Fruit fly (Drosophila melanogaster) S2 (cell line): ENCODE data around the gene Paris.
A peak's percentile ranks its signal among the peaks of the same experiment; 100 is the strongest.

ENCODE experiments used
- CG8478 ChIP-seq: fragments of >200 bp; optimal IDR thresholded peaks from 2 replicates; lab custom pipeline; 2018
- CTCF ChIP-seq, 2 experiments: fragments of >200 bp; optimal IDR thresholded peaks; 2 replicates each; lab custom pipeline; 2018

Gene Paris

dm6 chr2L:4463323-4463722 lies at the start of gene Paris, which contains the start of gene CG15443:
Gene Paris, plus strand, starts transcription at chr2L:4463611.
Gene CG15443, minus strand, starts transcription at chr2L:4463447.
- no peak for TF ChIP-seq CG8478
- TF ChIP-seq CTCF (optimal IDR thresholded peaks at IDR 0.05; lab: Kevin White, UChicago): no peak

DNA sequence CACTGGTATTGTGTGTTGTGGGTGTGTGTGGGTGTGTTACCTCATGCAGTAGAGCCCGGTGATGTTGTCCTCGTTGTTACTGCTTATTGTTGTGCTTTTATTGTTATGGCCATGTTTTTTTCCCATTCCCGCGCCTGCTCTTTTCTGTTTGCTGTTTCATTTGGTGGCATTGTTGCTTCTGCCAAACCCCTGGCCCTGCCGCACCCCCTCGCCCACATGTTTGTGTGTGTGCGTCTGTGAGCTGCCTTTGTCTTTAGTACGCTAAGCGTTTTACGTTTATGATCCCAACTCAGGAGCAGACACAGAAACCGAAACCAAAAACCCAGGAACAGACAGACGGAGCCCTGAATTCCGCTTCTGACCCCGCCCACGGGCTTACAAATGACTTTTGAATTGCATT lies 49.4 kb upstream of the Paris start:
- no peak for TF ChIP-seq CTCF (optimal IDR thresholded peaks at IDR 0.05; lab: Kevin White, UChicago)
- TF ChIP-seq CG8478: no peak

DNA sequence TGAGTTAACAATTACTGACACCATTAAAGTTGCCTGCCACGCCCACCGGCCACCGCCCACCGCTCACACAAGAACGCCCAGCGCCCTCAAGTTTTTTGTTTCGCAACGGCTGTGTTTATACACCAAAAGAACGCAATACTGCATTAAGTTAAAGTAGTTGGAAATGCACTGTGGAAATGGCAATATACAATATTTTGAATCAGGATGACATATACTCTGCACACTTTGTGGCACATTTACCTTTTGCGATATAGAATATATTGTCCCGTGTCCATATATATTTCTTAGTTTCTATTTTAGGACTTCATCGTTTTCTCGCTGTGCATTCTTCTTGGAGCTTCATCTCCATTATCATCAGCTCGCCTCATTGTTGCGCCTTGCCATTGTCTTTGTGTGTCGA lies 47.3 kb upstream of the Paris start:
- no peak for TF ChIP-seq CG8478
- TF ChIP-seq CTCF (optimal IDR thresholded peaks at IDR 0.05; lab: Kevin White, UChicago): no peak

- TF ChIP-seq CG8478 (no peak), CTCF (optimal IDR thresholded peaks at IDR 0.05; lab: Kevin White, UChicago) (no peak)
Measured at dm6 chr2L:4416903-4417302, 46.5 kb upstream of the Paris start.

DNA sequence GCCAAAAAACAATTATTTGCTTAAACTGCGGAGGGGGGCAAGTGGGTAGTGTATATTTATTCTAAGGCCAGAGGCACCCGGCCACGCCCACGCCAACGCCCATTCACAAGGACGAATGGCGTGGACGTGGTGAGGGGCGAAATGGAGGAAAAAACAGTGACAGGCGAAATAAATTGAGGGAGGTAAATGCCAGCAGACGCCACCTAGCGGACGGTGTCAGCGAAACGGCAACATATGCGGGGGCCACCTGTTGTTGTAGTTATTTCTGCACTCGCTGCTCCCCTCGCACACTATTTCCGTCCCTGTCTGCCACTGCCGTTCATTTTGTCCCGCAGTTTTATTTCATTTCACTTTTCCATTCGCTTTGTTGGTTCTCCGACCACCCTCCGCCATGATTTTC lies 45.4 kb upstream of the Paris start:
- TF ChIP-seq CG8478 (no peak), CTCF (optimal IDR thresholded peaks at IDR 0.05; lab: Kevin White, UChicago) (peak; percentile 87 to 94)

dm6 chr2L:4418819-4419218 lies 44.6 kb upstream of the Paris start:
- no peak for TF ChIP-seq CTCF (optimal IDR thresholded peaks at IDR 0.05; lab: Kevin White, UChicago)
- no peak for TF ChIP-seq CG8478

- TF ChIP-seq CTCF (optimal IDR thresholded peaks at IDR 0.05; lab: Kevin White, UChicago): no peak
- TF ChIP-seq CG8478: no peak
Measured at dm6 chr2L:4422154-4422553, 41.3 kb upstream of the Paris start.

DNA sequence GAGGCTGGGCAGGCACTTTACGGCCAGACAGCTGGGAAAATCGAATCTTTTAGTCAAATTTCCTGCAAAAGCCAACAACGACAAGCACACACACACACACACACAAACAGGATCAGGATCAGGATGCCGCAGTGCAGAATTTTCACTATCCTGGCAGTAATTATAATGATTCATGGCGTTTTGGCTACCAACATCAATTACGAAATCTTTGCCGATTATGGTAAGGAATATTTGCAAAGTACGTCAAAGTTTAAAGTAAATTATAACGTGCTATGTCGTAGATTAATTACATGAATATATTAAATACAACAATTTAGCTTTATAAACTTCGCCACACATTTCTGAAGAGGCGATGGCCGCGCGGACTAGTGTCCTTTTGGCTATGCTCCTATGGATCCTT lies 29.8 kb upstream of the Paris start, which contains the start of the genes CG34177 and CG34178:
TSS of gene CG34177 (plus strand) at position 301 of the 400 bp plus-strand sequence.
TSS of gene CG34178 (plus strand) at position 301 of the 400 bp plus-strand sequence.
- TF ChIP-seq CTCF (optimal IDR thresholded peaks at IDR 0.05; lab: Kevin White, UChicago): no peak

- no peak for TF ChIP-seq CG8478
- no peak for TF ChIP-seq CTCF (optimal IDR thresholded peaks at IDR 0.05; lab: Kevin White, UChicago)
Measured at dm6 chr2L:4437487-4437886, 25.9 kb upstream of the Paris start, which contains the start of gene CG43056. Gene CG43056, plus strand, starts transcription at chr2L:4437787.

DNA sequence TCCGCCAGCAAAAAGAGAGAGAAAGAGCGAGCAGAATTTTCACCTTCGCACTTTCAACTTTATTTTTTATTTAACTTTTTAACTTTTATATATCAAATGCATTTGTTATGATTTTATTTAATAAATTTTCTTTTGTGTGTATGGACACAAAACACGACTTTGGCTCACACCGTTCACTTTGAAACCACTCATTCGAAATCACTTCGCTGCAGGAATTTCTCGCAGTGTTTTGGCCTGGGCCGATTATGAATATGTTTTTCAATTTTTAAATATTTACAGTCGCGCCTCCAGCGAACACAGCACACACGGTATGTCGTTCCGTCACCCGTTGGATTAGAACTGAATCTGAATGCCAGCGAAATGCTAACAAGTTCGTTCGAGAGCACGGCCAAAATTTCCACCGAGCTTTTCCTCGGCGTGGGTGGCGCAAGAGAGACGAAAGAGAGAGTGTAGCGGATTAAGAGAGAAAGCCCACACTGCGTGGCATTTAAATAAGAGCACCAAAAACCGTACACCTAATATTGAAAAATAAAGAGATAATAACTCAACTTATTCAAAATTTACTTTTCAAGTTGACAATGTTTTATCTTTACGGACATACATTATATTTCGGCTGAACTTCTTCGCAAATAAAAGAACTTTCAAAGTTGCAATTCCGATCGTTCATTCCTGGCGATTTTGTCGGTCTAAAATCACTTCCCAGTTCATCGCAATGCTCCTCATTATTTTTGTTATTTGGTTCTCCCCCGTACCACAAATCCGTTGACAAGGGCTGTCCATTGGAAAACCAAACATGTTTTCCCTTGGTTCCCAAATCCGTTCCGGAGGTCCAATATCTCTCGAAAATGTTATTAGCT lies 22.3 kb upstream of the Paris start, which contains the start of gene CG15431:
TSS of gene CG15431 (minus strand) at position 402 of the 857 bp plus-strand sequence.
- no peak for TF ChIP-seq CTCF (optimal IDR thresholded peaks at IDR 0.05; lab: Kevin White, UChicago)

- no peak for TF ChIP-seq CTCF (optimal IDR thresholded peaks at IDR 0.05; lab: Kevin White, UChicago)
- TF ChIP-seq CG8478: no peak
Measured at dm6 chr2L:4442010-4442587, 21.3 kb upstream of the Paris start, which contains the start of the genes Sfp24F and CG15432. Gene Sfp24F, minus strand, starts transcription at chr2L:4442060. Gene CG15432, plus strand, starts transcription at chr2L:4442320.

DNA sequence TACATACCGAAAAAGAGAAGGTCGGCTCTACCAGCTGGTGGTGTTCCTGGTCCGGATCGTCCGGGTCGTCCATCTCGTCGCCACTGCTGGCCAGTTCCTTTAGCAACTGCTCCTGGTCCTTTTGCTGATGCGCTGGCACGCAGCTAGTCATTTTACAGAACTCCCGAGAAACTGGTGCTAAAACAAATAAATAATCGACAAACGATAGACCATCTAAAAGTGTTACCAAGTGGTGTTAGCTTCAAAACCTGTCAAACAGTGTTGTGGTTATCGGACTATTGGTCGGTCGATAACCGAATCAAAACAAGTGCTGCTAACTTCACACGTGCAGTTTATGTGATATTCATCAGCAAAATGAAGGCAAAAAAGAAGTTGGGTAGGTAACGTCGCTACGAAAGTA lies 19.0 kb upstream of the Paris start, which contains the start of the genes morgue and Elp3:
TSS of gene morgue (minus strand) at position 224 of the 400 bp plus-strand sequence.
TSS of gene Elp3 (plus strand) at position 276 of the 400 bp plus-strand sequence.
- TF ChIP-seq CTCF (optimal IDR thresholded peaks at IDR 0.05; lab: Kevin White, UChicago): no peak
- TF ChIP-seq CG8478: no peak

- TF ChIP-seq CG8478: no peak
- no peak for TF ChIP-seq CTCF (optimal IDR thresholded peaks at IDR 0.05; lab: Kevin White, UChicago)
Measured at dm6 chr2L:4448582-4449016, 14.8 kb upstream of the Paris start, which contains the start of gene MFS18. Gene MFS18, minus strand, starts transcription at chr2L:4448635.

- TF ChIP-seq CG8478 (no peak), CTCF (optimal IDR thresholded peaks at IDR 0.05; lab: Kevin White, UChicago) (no peak)
Measured at dm6 chr2L:4452798-4453197, 10.6 kb upstream of the Paris start, which contains the start of gene CG15439. Gene CG15439, minus strand, starts transcription at chr2L:4453038.

- TF ChIP-seq CG8478: no peak
- TF ChIP-seq CTCF (optimal IDR thresholded peaks at IDR 0.05; lab: Kevin White, UChicago): peak; percentile 57 to 70
Measured at dm6 chr2L:4454009-4454689, 9.3 kb upstream of the Paris start, which contains the start of the genes Secp43 and ND-B8. Gene Secp43, minus strand, starts transcription at chr2L:4454453. Gene ND-B8, plus strand, starts transcription at chr2L:4454626.
